Worm (Caenorhabditis elegans) whole organism, L3 larva: ENCODE results near the gene abts-3.

Experiments
- aly-2 ChIP-seq: fragments of 150-350 bp; optimal IDR thresholded peaks from 2 replicates; lab custom pipeline; 2014; ENCODE audit warnings: missing biosample characterization, missing genetic modification characterization
- ama-1 ChIP-seq: fragments of 150-350 bp; optimal IDR thresholded peaks from 2 replicates; lab custom pipeline; 2018
- elt-3 ChIP-seq, 3 experiments: fragments of 150-350 bp in 1 of 3; sonication (generic microtip) in 2 of 3; optimal IDR thresholded peaks; 2 replicates in 2 of 3; 4 replicates in 1 of 3; lab custom pipeline; 2014 to 2017; ENCODE audit warnings: missing biosample characterization in 3 of 3, missing genetic modification characterization in 3 of 3
- fkh-10 ChIP-seq: sonication (generic microtip); optimal IDR thresholded peaks from 2 replicates; lab custom pipeline; 2017; ENCODE audit warnings: missing biosample characterization, missing genetic modification reagents, missing genetic modification characterization
- jun-1 ChIP-seq: fragments of 150-350 bp; optimal IDR thresholded peaks from 2 replicates; lab custom pipeline; 2014; ENCODE audit warnings: missing biosample characterization, missing genetic modification reagents, missing genetic modification characterization
- nhr-23 ChIP-seq: fragments of 150-350 bp; optimal IDR thresholded peaks from 2 replicates; lab custom pipeline; 2014; ENCODE audit warnings: missing biosample characterization, missing genetic modification reagents, missing genetic modification characterization
- nhr-237 ChIP-seq: fragments of 150-350 bp; optimal IDR thresholded peaks from 2 replicates; lab custom pipeline; 2014; ENCODE audit warnings: missing biosample characterization, missing genetic modification characterization
- nhr-43 ChIP-seq: sonication (generic microtip); optimal IDR thresholded peaks from 2 replicates; lab custom pipeline; 2016; ENCODE audit warnings: mild to moderate bottlenecking, missing genetic modification characterization, missing compliant biosample characterization; ENCODE audit not compliant: poor library complexity, severe bottlenecking
- skn-1 ChIP-seq: fragments of 150-350 bp; optimal IDR thresholded peaks from 2 replicates; lab custom pipeline; 2014; ENCODE audit warnings: missing biosample characterization, missing genetic modification characterization
- snpc-4 ChIP-seq: fragments of 150-350 bp; optimal IDR thresholded peaks from 2 replicates; lab custom pipeline; 2014; ENCODE audit warnings: missing biosample characterization, missing genetic modification characterization
- zag-1 ChIP-seq: fragments of 150-350 bp; optimal IDR thresholded peaks from 2 replicates; lab custom pipeline; 2014; ENCODE audit warnings: missing biosample characterization, missing genetic modification characterization
- ztf-4 ChIP-seq: fragments of 150-350 bp; optimal IDR thresholded peaks from 2 replicates; lab custom pipeline; 2014; ENCODE audit warnings: missing biosample characterization, missing genetic modification characterization

ce11 chrII:6113842-6114441 is 18.8 kb upstream of the abts-3 start:
- TF ChIP-seq nhr-23 (tag; lab: Kevin White, UChicago) (no peak), skn-1 (tag; lab: Kevin White, UChicago) (no peak), fkh-10 (GFP tag; lab: Kevin White, UChicago) (no peak), jun-1 (tag; lab: Kevin White, UChicago) (no peak), snpc-4 (tag; lab: Kevin White, UChicago) (no peak), aly-2 (tag; lab: Kevin White, UChicago) (no peak), elt-3 (tag; optimal IDR thresholded peaks at IDR 0.05; lab: Kevin White, UChicago) (no peak), ztf-4 (tag; lab: Kevin White, UChicago) (no peak), zag-1 (no peak), ama-1 (no peak), nhr-43 (tag; lab: Kevin White, UChicago) (no peak), nhr-237 (tag; lab: Kevin White, UChicago) (no peak)
